Worm (Caenorhabditis elegans) whole organism, L1 larva: ENCODE measurements around the gene sel-9.
A peak's percentile ranks its signal among the peaks of the same experiment; 100 is the strongest.

Source experiments
- F16B12.6 ChIP-seq: fragments of 150-350 bp; optimal IDR thresholded peaks from 2 replicates; lab custom pipeline; 2014; ENCODE audit warnings: missing biosample characterization, missing genetic modification characterization
- Y116A8C.19 ChIP-seq: sonication (generic microtip); optimal IDR thresholded peaks from 2 replicates; lab custom pipeline; 2016; ENCODE audit warnings: missing compliant biosample characterization, missing genetic modification characterization, borderline replicate concordance
- aha-1 ChIP-seq: fragments of 150-350 bp; optimal IDR thresholded peaks from 2 replicates; lab custom pipeline; 2014; ENCODE audit warnings: missing biosample characterization, missing genetic modification characterization
- alr-1 ChIP-seq: fragments of 200-800 bp; sonication (Bioruptor generic); optimal IDR thresholded peaks from 2 replicates; lab custom pipeline; 2018; ENCODE audit warnings: borderline replicate concordance, mild to moderate bottlenecking, missing genetic modification characterization, missing compliant biosample characterization
- ama-1 ChIP-seq: fragments of 150-350 bp; optimal IDR thresholded peaks from 2 replicates; lab custom pipeline; 2014
- blmp-1 ChIP-seq: fragments of 150-350 bp; optimal IDR thresholded peaks from 2 replicates; lab custom pipeline; 2014; ENCODE audit warnings: missing biosample characterization, missing genetic modification characterization
- ceh-8 ChIP-seq: fragments of 200-800 bp; sonication (Bioruptor generic); optimal IDR thresholded peaks from 2 replicates; lab custom pipeline; 2018; ENCODE audit warnings: mild to moderate bottlenecking, missing genetic modification characterization, moderate library complexity, missing compliant biosample characterization
- ceh-90 ChIP-seq: sonication (generic microtip); optimal IDR thresholded peaks from 2 replicates; lab custom pipeline; 2016; ENCODE audit warnings: missing genetic modification characterization, missing compliant biosample characterization
- dpl-1 ChIP-seq, 3 experiments: fragments of 150-350 bp in 2 of 3; sonication (generic microtip) in 1 of 3; optimal IDR thresholded peaks; 2 replicates each; lab custom pipeline; 2014 to 2017; ENCODE audit warnings: missing biosample characterization in 3 of 3, missing genetic modification characterization in 3 of 3, missing genetic modification reagents in 3 of 3
- dsc-1 ChIP-seq: sonication (generic microtip); optimal IDR thresholded peaks from 2 replicates; lab custom pipeline; 2016; ENCODE audit warnings: mild to moderate bottlenecking, missing genetic modification characterization, missing compliant biosample characterization
- egl-27 ChIP-seq, 2 experiments: fragments of 150-350 bp in 1 of 2; sonication (generic microtip); optimal IDR thresholded peaks; 3 replicates each; lab custom pipeline; 2017 to 2018; ENCODE audit warnings: missing biosample characterization in 2 of 2, missing genetic modification characterization in 2 of 2, missing genetic modification reagents in 2 of 2
- elt-3 ChIP-seq, 6 experiments: fragments of 150-350 bp in 1 of 6; sonication (generic microtip); optimal IDR thresholded peaks; 2 replicates each; lab custom pipeline; 2017 to 2018; ENCODE audit warnings: missing biosample characterization in 6 of 6, missing genetic modification characterization in 6 of 6, inconsistent platforms in 1 of 6
- ets-5 ChIP-seq: fragments of 200-800 bp; sonication (Bioruptor generic); IDR thresholded peaks from 2 replicates; pipeline ENCODE4 v1.3.6; 2022; ENCODE audit warnings: missing genetic modification characterization, missing compliant biosample characterization
- fkh-10 ChIP-seq: sonication (generic microtip); optimal IDR thresholded peaks from 2 replicates; lab custom pipeline; 2017; ENCODE audit warnings: missing biosample characterization, missing genetic modification reagents, missing genetic modification characterization
- fkh-4 ChIP-seq: sonication (generic microtip); optimal IDR thresholded peaks from 2 replicates; lab custom pipeline; 2016; ENCODE audit warnings: missing compliant biosample characterization, missing genetic modification characterization, borderline replicate concordance
- fkh-8 ChIP-seq: sonication (generic microtip); optimal IDR thresholded peaks from 2 replicates; lab custom pipeline; 2016; ENCODE audit warnings: mild to moderate bottlenecking, missing genetic modification characterization, missing compliant biosample characterization
- hlh-17 ChIP-seq: fragments of 200-800 bp; sonication (Bioruptor generic); optimal IDR thresholded peaks from 2 replicates; lab custom pipeline; 2018; ENCODE audit warnings: missing genetic modification characterization, mild to moderate bottlenecking, missing compliant biosample characterization, moderate library complexity, borderline replicate concordance
- hlh-4 ChIP-seq: sonication (generic microtip); optimal IDR thresholded peaks from 2 replicates; lab custom pipeline; 2016; ENCODE audit warnings: mild to moderate bottlenecking, missing genetic modification characterization, missing compliant biosample characterization
- irx-1 ChIP-seq: sonication (generic microtip); optimal IDR thresholded peaks from 2 replicates; lab custom pipeline; 2016; ENCODE audit warnings: missing genetic modification characterization, missing compliant biosample characterization
- jun-1 ChIP-seq: fragments of 150-350 bp; optimal IDR thresholded peaks from 2 replicates; lab custom pipeline; 2014; ENCODE audit warnings: missing biosample characterization, missing genetic modification reagents, missing genetic modification characterization
- lin-13 ChIP-seq: fragments of 150-350 bp; optimal IDR thresholded peaks from 2 replicates; lab custom pipeline; 2014; ENCODE audit warnings: missing biosample characterization, missing genetic modification reagents, missing genetic modification characterization
- lin-39 ChIP-seq: fragments of 150-350 bp; optimal IDR thresholded peaks from 2 replicates; lab custom pipeline; 2014; ENCODE audit warnings: missing biosample characterization, missing genetic modification reagents, missing genetic modification characterization
- lsy-2 ChIP-seq, 2 experiments: fragments of 150-350 bp; optimal IDR thresholded peaks; 2 replicates each; lab custom pipeline; 2014; ENCODE audit warnings: missing biosample characterization in 2 of 2, missing genetic modification characterization in 2 of 2
- mdl-1 ChIP-seq, 2 experiments: fragments of 150-350 bp; optimal IDR thresholded peaks; 2 replicates each; lab custom pipeline; 2014 to 2017; ENCODE audit warnings: missing biosample characterization in 2 of 2, missing genetic modification characterization in 2 of 2, inconsistent platforms in 1 of 2
- mef-2 ChIP-seq: fragments of 150-350 bp; optimal IDR thresholded peaks from 2 replicates; lab custom pipeline; 2014; ENCODE audit warnings: missing biosample characterization, missing genetic modification characterization
- mep-1 ChIP-seq: fragments of 150-350 bp; optimal IDR thresholded peaks from 2 replicates; lab custom pipeline; 2014; ENCODE audit warnings: missing biosample characterization, missing genetic modification characterization
- nhr-19 ChIP-seq: fragments of 200-800 bp; sonication (Bioruptor generic); conservative IDR thresholded peaks from 2 replicates; pipeline ENCODE4 v1.3.6; 2022; ENCODE audit warnings: missing genetic modification characterization, missing compliant biosample characterization
- nhr-20 ChIP-seq: sonication (generic microtip); optimal IDR thresholded peaks from 2 replicates; lab custom pipeline; 2016; ENCODE audit warnings: mild to moderate bottlenecking, missing genetic modification characterization, missing compliant biosample characterization
- nhr-237 ChIP-seq: fragments of 150-350 bp; optimal IDR thresholded peaks from 2 replicates; lab custom pipeline; 2014; ENCODE audit warnings: missing biosample characterization, missing genetic modification characterization
- nhr-28 ChIP-seq: fragments of 150-350 bp; optimal IDR thresholded peaks from 2 replicates; lab custom pipeline; 2014; ENCODE audit warnings: missing biosample characterization, missing genetic modification characterization
- nhr-47 ChIP-seq: sonication (generic microtip); optimal IDR thresholded peaks from 2 replicates; lab custom pipeline; 2016; ENCODE audit warnings: mild to moderate bottlenecking, missing genetic modification characterization, moderate library complexity, missing compliant biosample characterization
- nhr-71 ChIP-seq: sonication (generic microtip); optimal IDR thresholded peaks from 2 replicates; lab custom pipeline; 2016; ENCODE audit warnings: mild to moderate bottlenecking, missing genetic modification characterization, moderate library complexity, missing compliant biosample characterization
- nhr-76 ChIP-seq: sonication (generic microtip); optimal IDR thresholded peaks from 2 replicates; lab custom pipeline; 2017; ENCODE audit warnings: missing biosample characterization, missing genetic modification characterization
- nhr-85 ChIP-seq: sonication (generic microtip); peaks from one replicate; lab custom pipeline; 2016; ENCODE audit warnings: missing genetic modification characterization, inconsistent platforms, missing compliant biosample characterization
- pqm-1 ChIP-seq: sonication (generic microtip); optimal IDR thresholded peaks from 3 replicates; lab custom pipeline; 2017; ENCODE audit warnings: missing biosample characterization, missing genetic modification characterization
- rnt-1 ChIP-seq: sonication (generic microtip); optimal IDR thresholded peaks from 2 replicates; lab custom pipeline; 2016; ENCODE audit warnings: mild to moderate bottlenecking, missing genetic modification characterization, moderate library complexity, missing compliant biosample characterization
- skn-1 ChIP-seq: fragments of 150-350 bp; optimal IDR thresholded peaks from 2 replicates; lab custom pipeline; 2014; ENCODE audit warnings: missing biosample characterization, missing genetic modification characterization
- snpc-4 ChIP-seq: fragments of 150-350 bp; optimal IDR thresholded peaks from 2 replicates; lab custom pipeline; 2014; ENCODE audit warnings: missing biosample characterization, missing genetic modification characterization
- snu-23 ChIP-seq: sonication (generic microtip); optimal IDR thresholded peaks from 2 replicates; lab custom pipeline; 2016; ENCODE audit warnings: missing genetic modification characterization, missing compliant biosample characterization
- sptf-1 ChIP-seq: fragments of 150-350 bp; optimal IDR thresholded peaks from 2 replicates; lab custom pipeline; 2014; ENCODE audit warnings: missing biosample characterization, missing genetic modification characterization
- sup-37 ChIP-seq: fragments of 200-800 bp; sonication (Bioruptor generic); optimal IDR thresholded peaks from 2 replicates; lab custom pipeline; 2018; ENCODE audit warnings: mild to moderate bottlenecking, missing genetic modification characterization, missing compliant biosample characterization
- swsn-7 ChIP-seq: sonication (generic microtip); optimal IDR thresholded peaks from 2 replicates; lab custom pipeline; 2016; ENCODE audit warnings: missing genetic modification characterization, missing compliant biosample characterization
- tbx-2 ChIP-seq: sonication (generic microtip); optimal IDR thresholded peaks from 2 replicates; lab custom pipeline; 2016; ENCODE audit warnings: missing genetic modification characterization, missing compliant biosample characterization
- unc-30 ChIP-seq: sonication (generic microtip); optimal IDR thresholded peaks from 2 replicates; lab custom pipeline; 2017; ENCODE audit warnings: missing biosample characterization, missing genetic modification characterization
- unc-98 ChIP-seq: fragments of 200-800 bp; sonication (Bioruptor generic); IDR thresholded peaks from 2 replicates; pipeline ENCODE4 v1.3.6; 2022; ENCODE audit warnings: missing genetic modification characterization, missing compliant biosample characterization
- xbp-1 ChIP-seq: sonication (generic microtip); optimal IDR thresholded peaks from 2 replicates; lab custom pipeline; 2016; ENCODE audit warnings: missing genetic modification characterization, missing compliant biosample characterization
- zag-1 ChIP-seq: fragments of 150-350 bp; optimal IDR thresholded peaks from 2 replicates; lab custom pipeline; 2014; ENCODE audit warnings: missing biosample characterization, missing genetic modification characterization
- ztf-11 ChIP-seq, 2 experiments: sonication (generic microtip); optimal IDR thresholded peaks; 2 replicates each; lab custom pipeline; 2016 to 2017; ENCODE audit warnings: missing genetic modification characterization in 2 of 2, missing biosample characterization in 1 of 2, missing compliant biosample characterization in 1 of 2
- ztf-4 ChIP-seq: fragments of 150-350 bp; optimal IDR thresholded peaks from 2 replicates; lab custom pipeline; 2014; ENCODE audit warnings: missing biosample characterization, missing genetic modification characterization

The sel-9 gene

DNA sequence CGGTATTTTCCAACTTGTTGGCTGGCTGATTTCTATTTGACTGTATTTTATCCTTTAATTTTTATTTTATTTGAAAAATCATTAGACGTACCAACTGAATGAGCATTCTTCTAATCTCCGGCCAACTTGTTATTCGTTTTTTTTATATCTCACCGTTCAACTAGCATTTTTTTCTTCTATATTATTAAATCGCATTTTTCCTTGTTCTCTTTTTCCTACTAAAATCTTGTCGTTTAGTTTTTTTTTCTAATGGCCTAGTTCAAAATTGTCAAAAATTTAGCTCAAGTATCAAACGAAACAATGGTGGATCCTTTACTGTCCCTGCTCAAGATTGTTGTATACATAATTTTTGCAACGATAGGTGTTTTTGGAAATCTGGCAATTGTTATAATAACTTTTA is 49.0 kb upstream of the sel-9 start, which contains the start of gene srsx-22:
Gene srsx-22, plus strand, starts transcription at position 301 of the 400 bp plus-strand sequence.
- TF ChIP-seq mep-1 (tag; lab: Kevin White, UChicago) (no peak), unc-30 (tag; lab: Kevin White, UChicago) (no peak), jun-1 (tag; lab: Kevin White, UChicago) (no peak), egl-27 (tag; optimal IDR thresholded peaks at IDR 0.05; lab: Kevin White, UChicago) (no peak), hlh-4 (tag; lab: Kevin White, UChicago) (no peak), lin-13 (GFP tag; lab: Kevin White, UChicago) (no peak), tbx-2 (tag; lab: Kevin White, UChicago) (no peak), fkh-10 (GFP tag; lab: Kevin White, UChicago) (no peak), hlh-17 (GFP tag; lab: Kevin White, UChicago) (no peak), F16B12.6 (tag; lab: Kevin White, UChicago) (no peak), ztf-11 (tag; optimal IDR thresholded peaks at IDR 0.05; lab: Kevin White, UChicago) (no peak), fkh-8 (no peak)

DNA sequence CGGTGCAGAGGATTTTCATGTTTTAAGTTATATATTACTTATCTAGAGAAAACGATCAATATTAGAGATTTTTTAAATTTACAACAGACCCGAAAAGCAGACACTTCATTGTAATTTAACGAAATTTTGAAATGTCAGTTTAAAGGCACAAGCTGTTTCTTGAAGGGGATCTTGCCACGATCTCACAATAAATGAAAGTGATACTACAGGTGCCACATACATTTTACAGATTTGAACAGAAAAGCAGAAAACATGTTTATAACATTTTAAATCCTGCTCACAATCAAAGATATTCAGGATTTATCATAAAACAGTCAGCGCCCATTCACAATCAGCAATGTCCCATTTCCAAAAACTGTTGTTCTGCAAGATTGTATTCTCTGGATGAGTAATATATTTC is 47.6 kb upstream of the sel-9 start:
- TF ChIP-seq ets-5 (GFP tag; lab: Robert Waterston, UW) (no peak), xbp-1 (tag; lab: Kevin White, UChicago) (no peak), nhr-85 (tag; lab: Kevin White, UChicago) (no peak), mep-1 (tag; lab: Kevin White, UChicago) (no peak), elt-3 (tag; optimal IDR thresholded peaks at IDR 0.05; lab: Kevin White, UChicago) (no peak), Y116A8C.19 (tag; lab: Kevin White, UChicago) (no peak), ama-1 (lab: Kevin White, UChicago) (no peak), nhr-76 (tag; lab: Kevin White, UChicago) (no peak), lin-39 (no peak), blmp-1 (tag; lab: Kevin White, UChicago) (no peak), hlh-4 (tag; lab: Kevin White, UChicago) (no peak), lsy-2 (tag; optimal IDR thresholded peaks at IDR 0.05; lab: Kevin White, UChicago) (no peak), sptf-1 (tag; lab: Kevin White, UChicago) (no peak), dsc-1 (no peak), dpl-1 (GFP tag; optimal IDR thresholded peaks at IDR 0.05; lab: Kevin White, UChicago) (no peak), nhr-237 (no peak), zag-1 (tag; lab: Kevin White, UChicago) (no peak)

DNA sequence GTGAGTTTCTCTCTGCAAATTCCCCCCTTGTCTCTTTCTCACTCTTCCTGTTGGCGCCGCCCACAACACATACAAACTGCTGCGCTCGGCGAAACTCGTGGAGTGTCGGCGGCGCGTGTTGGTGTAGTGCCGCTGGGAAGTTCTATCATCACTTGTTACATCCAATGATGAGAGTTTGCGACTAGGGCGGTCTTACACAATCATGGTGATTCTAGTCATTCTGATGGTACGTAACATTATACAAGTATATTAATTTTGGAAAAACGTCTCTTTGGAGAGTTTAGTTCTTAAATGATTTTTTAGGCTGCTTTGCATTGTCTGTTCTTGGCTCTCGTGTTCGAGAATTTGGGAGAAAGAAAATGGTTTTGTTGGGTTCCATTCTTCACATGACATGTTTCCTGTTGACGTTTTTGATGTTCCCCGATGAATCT is 46.6 kb upstream of the sel-9 start:
- peak; percentile 55 for TF ChIP-seq jun-1 (tag; lab: Kevin White, UChicago)
- TF ChIP-seq zag-1 (tag; lab: Kevin White, UChicago) = no peak
- TF ChIP-seq swsn-7 = peak; percentile 93
- peak; percentile 25 for TF ChIP-seq fkh-10 (GFP tag; lab: Kevin White, UChicago)
- TF ChIP-seq fkh-8 = peak; percentile 38
- TF ChIP-seq irx-1 (tag; lab: Kevin White, UChicago) = peak; percentile 80
- no peak for TF ChIP-seq pqm-1
- peak; percentile 95 for TF ChIP-seq nhr-19 (GFP tag; lab: Robert Waterston, UW)
- TF ChIP-seq elt-3 (tag; optimal IDR thresholded peaks at IDR 0.05; lab: Kevin White, UChicago) = peak; percentile 16 to 80 (median 29)
- no peak for TF ChIP-seq aha-1 (tag; lab: Kevin White, UChicago)
- no peak for TF ChIP-seq hlh-17 (GFP tag; lab: Kevin White, UChicago)
- TF ChIP-seq egl-27 (tag; optimal IDR thresholded peaks at IDR 0.05; lab: Kevin White, UChicago) = no peak
- no peak for TF ChIP-seq fkh-4 (tag; lab: Kevin White, UChicago)
- peak; percentile 73 for TF ChIP-seq sup-37
- no peak for TF ChIP-seq nhr-28
- peak; percentile 81 for TF ChIP-seq lin-39
- peak; percentile 66 for TF ChIP-seq ceh-8
- TF ChIP-seq skn-1 (tag; lab: Kevin White, UChicago) = peak; percentile 71
- peak; percentile 95 for TF ChIP-seq nhr-71 (tag; lab: Kevin White, UChicago)
- peak; percentile 77 for TF ChIP-seq ztf-4
- peak; percentile 97 for TF ChIP-seq rnt-1 (tag; lab: Kevin White, UChicago)
- TF ChIP-seq alr-1 (tag; lab: Kevin White, UChicago) = no peak
- TF ChIP-seq unc-98 (GFP tag; lab: Robert Waterston, UW) = no peak
- TF ChIP-seq mdl-1 (tag; optimal IDR thresholded peaks at IDR 0.05; lab: Kevin White, UChicago) = peak in 1 of 2 experiments; percentile 59
- peak; percentile 99 for TF ChIP-seq snpc-4
- no peak for TF ChIP-seq unc-30 (tag; lab: Kevin White, UChicago)
- no peak for TF ChIP-seq mef-2 (tag; lab: Kevin White, UChicago)
- peak; percentile 95 for TF ChIP-seq nhr-20 (tag; lab: Kevin White, UChicago)
- TF ChIP-seq snu-23 (GFP tag; lab: Kevin White, UChicago) = peak; percentile 95
- TF ChIP-seq nhr-47 (tag; lab: Kevin White, UChicago) = peak; percentile 95
- no peak for TF ChIP-seq ceh-90 (tag; lab: Kevin White, UChicago)
